Fruit fly (Drosophila melanogaster): ENCODE measurements around the gene Edem1.

Gene Edem1

dm6 chrX:1948508-1949065, 40.0 kb upstream of the Edem1 start (continued):
- TF ChIP-seq esn (GFP tag; optimal IDR thresholded peaks at IDR 0.05) (peak; percentile 88), Ets96B (tag; optimal IDR thresholded peaks at IDR 0.05) (peak; percentile 89), CG10669 (GFP tag; optimal IDR thresholded peaks at IDR 0.05) (peak; percentile 88), CG1621 (tag; optimal IDR thresholded peaks at IDR 0.05) (peak; percentile 92), net (GFP tag; optimal IDR thresholded peaks at IDR 0.05) (peak; percentile 92), CG7368 (GFP tag; optimal IDR thresholded peaks at IDR 0.05) (peak; percentile 76), CG34406 (GFP tag; optimal IDR thresholded peaks at IDR 0.05) (peak; percentile 92), CG11762 (GFP tag; optimal IDR thresholded peaks at IDR 0.05; ENCODE audit: insufficient read depth) (peak; percentile 86), svp (GFP tag) (peak; percentile 88), CG11902 (GFP tag; optimal IDR thresholded peaks at IDR 0.05) (peak; percentile 72), CG15336 (GFP tag; IDR thresholded peaks at IDR 0.05) (peak; percentile 97)

- TF ChIP-seq dac (GFP tag; optimal IDR thresholded peaks at IDR 0.05) (no peak), ss (GFP tag; optimal IDR thresholded peaks at IDR 0.05) (peak; percentile 58 to 77), fkh (GFP tag; optimal IDR thresholded peaks at IDR 0.05) (no peak), dsx (GFP tag; optimal IDR thresholded peaks at IDR 0.05; ENCODE audit: poor library complexity, severe bottlenecking) (peak; percentile 9), CG6808 (GFP tag; optimal IDR thresholded peaks at IDR 0.05) (peak; percentile 81), Eip93F (GFP tag; optimal IDR thresholded peaks at IDR 0.05) (no peak), fd59A (GFP tag; optimal IDR thresholded peaks at IDR 0.05) (peak; percentile 37), CG11294 (GFP tag; IDR thresholded peaks at IDR 0.05) (no peak), CG6163 (GFP tag; IDR thresholded peaks at IDR 0.05) (no peak; the same call in 1 of the 3 replicates), Sox15 (GFP tag; optimal IDR thresholded peaks at IDR 0.05) (no peak), CG15336 (GFP tag; IDR thresholded peaks at IDR 0.05) (no peak), vri (GFP tag; optimal IDR thresholded peaks at IDR 0.05) (peak; percentile 99), eg (GFP tag; IDR thresholded peaks at IDR 0.05) (no peak), Met (GFP tag; optimal IDR thresholded peaks at IDR 0.05) (peak; percentile 33), CG6792 (GFP tag; optimal IDR thresholded peaks at IDR 0.05) (peak; percentile 0), salr (GFP tag; optimal IDR thresholded peaks at IDR 0.05) (peak in 1 of 2 experiments; percentile 31), CG1621 (tag; optimal IDR thresholded peaks at IDR 0.05) (no peak), Eip78C (GFP tag) (peak; percentile 61), spab (GFP tag; optimal IDR thresholded peaks at IDR 0.05) (peak; percentile 38), esn (GFP tag; optimal IDR thresholded peaks at IDR 0.05) (no peak), Hr39 (GFP tag; optimal IDR thresholded peaks at IDR 0.05) (no peak), Blimp-1 (GFP tag; optimal IDR thresholded peaks at IDR 0.05) (peak; percentile 17), Hr38 (GFP tag; optimal IDR thresholded peaks at IDR 0.05) (no peak), Eip75B (GFP tag; optimal IDR thresholded peaks at IDR 0.05) (peak; percentile 62), CG9139 (GFP tag; optimal IDR thresholded peaks at IDR 0.05) (peak; percentile 18), CG34406 (GFP tag; optimal IDR thresholded peaks at IDR 0.05) (no peak), svp (GFP tag) (peak; percentile 59), CG8319 (GFP tag; optimal IDR thresholded peaks at IDR 0.05) (no peak), lz (GFP tag; optimal IDR thresholded peaks at IDR 0.05) (no peak)
Observed at dm6 chrX:1947900-1948374, 39.3 kb upstream of the Edem1 start.

- peak; percentile 96 for TF ChIP-seq CG11902 (GFP tag; optimal IDR thresholded peaks at IDR 0.05)
- peak; percentile 90 for TF ChIP-seq fd85E (GFP tag; optimal IDR thresholded peaks at IDR 0.05)
- peak; percentile 98 for TF ChIP-seq CG6276 (GFP tag; optimal IDR thresholded peaks at IDR 0.05)
- peak; percentile 98 for TF ChIP-seq achi (GFP tag; optimal IDR thresholded peaks at IDR 0.05)
- TF ChIP-seq cyc (GFP tag; optimal IDR thresholded peaks at IDR 0.05), result peak; percentile 98
- TF ChIP-seq topi (GFP tag; optimal IDR thresholded peaks at IDR 0.05), result peak; percentile 99
- TF ChIP-seq dsx (GFP tag; optimal IDR thresholded peaks at IDR 0.05; ENCODE audit: poor library complexity, severe bottlenecking), result peak; percentile 96
- peak; percentile 100 for TF ChIP-seq Eip78C (GFP tag)
- TF ChIP-seq dac (GFP tag; optimal IDR thresholded peaks at IDR 0.05), result peak; percentile 97
- TF ChIP-seq CG7368 (GFP tag; optimal IDR thresholded peaks at IDR 0.05), result peak; percentile 98
- peak; percentile 18 for TF ChIP-seq fkh (GFP tag; optimal IDR thresholded peaks at IDR 0.05)
- peak; percentile 96 for TF ChIP-seq Sox15 (GFP tag; optimal IDR thresholded peaks at IDR 0.05)
- TF ChIP-seq CG11762 (GFP tag; optimal IDR thresholded peaks at IDR 0.05; ENCODE audit: insufficient read depth), result peak; percentile 98
- TF ChIP-seq acj6 (GFP tag; optimal IDR thresholded peaks at IDR 0.05), result peak; percentile 98
- TF ChIP-seq vri (GFP tag; optimal IDR thresholded peaks at IDR 0.05), result no peak
- TF ChIP-seq Sox102F (GFP tag; optimal IDR thresholded peaks at IDR 0.05), result peak; percentile 98
- peak; percentile 99 for TF ChIP-seq Eip75B (GFP tag; optimal IDR thresholded peaks at IDR 0.05)
- peak; percentile 97 for TF ChIP-seq Gug (GFP tag; IDR thresholded peaks at IDR 0.05)
- peak; percentile 97 for TF ChIP-seq Ets96B (tag; optimal IDR thresholded peaks at IDR 0.05)
- TF ChIP-seq CG4318 (GFP tag; optimal IDR thresholded peaks at IDR 0.05), result peak; percentile 97
- TF ChIP-seq CG10669 (GFP tag; optimal IDR thresholded peaks at IDR 0.05), result peak; percentile 98
- peak; percentile 97 for TF ChIP-seq CG34406 (GFP tag; optimal IDR thresholded peaks at IDR 0.05)
- TF ChIP-seq salr (GFP tag; optimal IDR thresholded peaks at IDR 0.05), result peak; percentile 95 to 97
Observed at dm6 chrX:1947178-1947872, 38.7 kb upstream of the Edem1 start.

Data from whole organism, prepupa.